Fruit fly (Drosophila melanogaster): Measurements from ENCODE around the gene CG43155.

CG43155 gene

DNA sequence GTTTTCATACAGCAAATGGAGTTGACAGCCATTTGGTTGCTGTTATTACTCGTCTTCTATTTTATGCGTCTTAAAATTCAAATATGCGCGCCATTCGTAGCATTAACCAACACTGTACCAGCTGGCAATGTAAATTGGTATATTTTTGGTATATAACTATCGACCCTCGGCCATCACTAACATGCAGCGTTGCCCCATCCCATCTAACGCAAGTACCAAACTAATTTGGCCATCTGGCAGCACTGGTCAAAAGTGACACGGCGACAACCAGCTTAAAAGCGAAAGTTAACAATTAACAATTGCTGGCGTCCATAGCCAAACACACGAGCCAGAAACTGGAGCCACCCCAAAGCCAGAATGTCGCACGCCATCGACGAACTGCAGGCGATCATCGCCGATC, 23.7 kb downstream of the CG43155 start, which contains the start of gene Uba5 (continued):
- TF ChIP-seq Sry-δ (GFP tag; optimal IDR thresholded peaks at IDR 0.05) = peak; percentile 85
- no peak for TF ChIP-seq scrt (GFP tag; optimal IDR thresholded peaks at IDR 0.05)
- TF ChIP-seq CG6813 (GFP tag; optimal IDR thresholded peaks at IDR 0.05) = no peak
- TF ChIP-seq dmrt99B (tag; optimal IDR thresholded peaks at IDR 0.05) = no peak
- no peak for TF ChIP-seq CG7839 (tag; optimal IDR thresholded peaks at IDR 0.05)
- TF ChIP-seq Bteb2 (GFP tag; optimal IDR thresholded peaks at IDR 0.05) = no peak
- TF ChIP-seq slbo (GFP tag; IDR thresholded peaks at IDR 0.05) = peak; percentile 6; the same call in 1 of the 2 replicates
- peak; percentile 49; the same call in 1 of the 2 replicates for TF ChIP-seq Bgb (GFP tag; IDR thresholded peaks at IDR 0.05; ENCODE audit: partially characterized antibody)
- TF ChIP-seq ems (GFP tag; optimal IDR thresholded peaks at IDR 0.05) = no peak
- TF ChIP-seq gfzf (GFP tag; optimal IDR thresholded peaks at IDR 0.05) = peak; percentile 45
- TF ChIP-seq tgo (GFP tag; IDR thresholded peaks at IDR 0.05) = no peak
- TF ChIP-seq CkIIα-i1 (GFP tag; IDR thresholded peaks at IDR 0.05) = no peak
- no peak for TF ChIP-seq ewg (GFP tag; optimal IDR thresholded peaks at IDR 0.05)
- TF ChIP-seq CG9932 (GFP tag; IDR thresholded peaks at IDR 0.05) = no peak; the same call in 1 of the 2 replicates
- no peak for TF ChIP-seq CG7987 (GFP tag; optimal IDR thresholded peaks at IDR 0.05)
- no peak for TF ChIP-seq psq (GFP tag; optimal IDR thresholded peaks at IDR 0.05)
- no peak for TF ChIP-seq fru (optimal IDR thresholded peaks at IDR 0.05)
- no peak for TF ChIP-seq CG7271 (tag; optimal IDR thresholded peaks at IDR 0.05)
- peak in 1 of 2 experiments; percentile 58 for TF ChIP-seq crp (GFP tag; optimal IDR thresholded peaks at IDR 0.05)
- TF ChIP-seq CG33557 (GFP tag; optimal IDR thresholded peaks at IDR 0.05) = no peak
- no peak for TF ChIP-seq CG17802 (tag; optimal IDR thresholded peaks at IDR 0.05)
- no peak for TF ChIP-seq sisA (GFP tag; IDR thresholded peaks at IDR 0.05)
- TF ChIP-seq run (tag; optimal IDR thresholded peaks at IDR 0.05) = no peak
- no peak for TF ChIP-seq CG14441 (GFP tag; IDR thresholded peaks at IDR 0.05)
- no peak for TF ChIP-seq CG8290 (GFP tag; optimal IDR thresholded peaks at IDR 0.05)
- TF ChIP-seq CG8290 (tag; optimal IDR thresholded peaks at IDR 0.05) = peak in 1 of 2 experiments; percentile 60
- peak; percentile 44 for TF ChIP-seq Myb (GFP tag; optimal IDR thresholded peaks at IDR 0.05)
- TF ChIP-seq sna (GFP tag; IDR thresholded peaks at IDR 0.05; ENCODE audit: partially characterized antibody) = no peak
- peak; percentile 62 for TF ChIP-seq MBD-R2 (GFP tag; IDR thresholded peaks at IDR 0.05)
- TF ChIP-seq nom (GFP tag; optimal IDR thresholded peaks at IDR 0.05) = no peak
- no peak for TF ChIP-seq HLHmδ (GFP tag; optimal IDR thresholded peaks at IDR 0.05)
- TF ChIP-seq HmgZ (tag; optimal IDR thresholded peaks at IDR 0.05) = peak; percentile 36
- no peak for TF ChIP-seq gsb (GFP tag; IDR thresholded peaks at IDR 0.05)
- no peak for TF ChIP-seq corto (GFP tag; optimal IDR thresholded peaks at IDR 0.05)
- no peak for TF ChIP-seq CG6272 (GFP tag; IDR thresholded peaks at IDR 0.05)
- TF ChIP-seq sc (optimal IDR thresholded peaks at IDR 0.05) = no peak
- no peak for TF ChIP-seq sc (GFP tag; optimal IDR thresholded peaks at IDR 0.05)
- no peak for TF ChIP-seq CG14667 (GFP tag; IDR thresholded peaks at IDR 0.05)
- TF ChIP-seq stwl (tag; optimal IDR thresholded peaks at IDR 0.05) = peak; percentile 49
- TF ChIP-seq Dp (GFP tag; optimal IDR thresholded peaks at IDR 0.05) = peak; percentile 93
- no peak for TF ChIP-seq HHEX (GFP tag; optimal IDR thresholded peaks at IDR 0.05)
- TF ChIP-seq CG5245 (GFP tag; optimal IDR thresholded peaks at IDR 0.05) = no peak
- peak; percentile 49 for TF ChIP-seq CG12659 (GFP tag; optimal IDR thresholded peaks at IDR 0.05)
- no peak for TF ChIP-seq bowl (GFP tag; IDR thresholded peaks at IDR 0.05)
- 0 out of 3 replicates have a peak, but pooled peaks have one; percentile 24 for TF ChIP-seq Doc3 (GFP tag; IDR thresholded peaks at IDR 0.05; ENCODE audit: partially characterized antibody)
- TF ChIP-seq CG3726 (GFP tag; IDR thresholded peaks at IDR 0.05) = no peak
- TF ChIP-seq CG15011 (GFP tag; optimal IDR thresholded peaks at IDR 0.05) = no peak
- TF ChIP-seq CG13287 (GFP tag; IDR thresholded peaks at IDR 0.05; ENCODE audit: partially characterized antibody) = peak; percentile 63
- TF ChIP-seq E2f1 (GFP tag; IDR thresholded peaks at IDR 0.05) = no peak
- no peak for TF ChIP-seq CG17568 (GFP tag; optimal IDR thresholded peaks at IDR 0.05)
- no peak for TF ChIP-seq CG7928 (GFP tag; optimal IDR thresholded peaks at IDR 0.05)
